Worm (Caenorhabditis elegans) whole organism, L4 larva: Measurements from ENCODE around the gene clec-165.

Source experiments
- dve-1 ChIP-seq: sonication (generic microtip); optimal IDR thresholded peaks from 2 replicates; lab custom pipeline; 2017; ENCODE audit warnings: antibody characterized with exemption, mild to moderate bottlenecking, missing genetic modification characterization, missing compliant biosample characterization; ENCODE audit not compliant: insufficient read depth
- pha-4 ChIP-seq, 2 experiments: fragments of 150-350 bp in 1 of 2; fragments of 200-800 bp in 1 of 2; sonication (Bioruptor generic) in 1 of 2; IDR thresholded peaks in 1 of 2; optimal IDR thresholded peaks in 1 of 2; 2 replicates each; pipeline versions ENCODE4 v1.3.6 to Lab custom; 2014 to 2022; ENCODE audit warnings: missing genetic modification characterization in 2 of 2, missing genetic modification reagents in 2 of 2, missing biosample characterization in 1 of 2, missing compliant biosample characterization in 1 of 2
- snpc-4 ChIP-seq: fragments of 150-350 bp; optimal IDR thresholded peaks from 2 replicates; lab custom pipeline; 2014; ENCODE audit warnings: missing biosample characterization, missing genetic modification characterization
- zag-1 ChIP-seq: fragments of 150-350 bp; optimal IDR thresholded peaks from 2 replicates; lab custom pipeline; 2014; ENCODE audit warnings: missing biosample characterization, missing genetic modification characterization

ce11 chrIV:1261930-1262329, 15.2 kb upstream of the clec-165 start:
- TF ChIP-seq zag-1 (no peak), pha-4 (GFP tag; IDR thresholded peaks at IDR 0.05; lab: Robert Waterston, UW) (no peak), pha-4 (tag; optimal IDR thresholded peaks at IDR 0.05; lab: Kevin White, UChicago) (no peak), snpc-4 (tag; lab: Kevin White, UChicago) (no peak), dve-1 (tag; lab: Kevin White, UChicago) (no peak)
